Fruit fly (Drosophila melanogaster) whole organism, embryonic: ENCODE measurements around the gene CG11920.
A peak's percentile ranks its signal among the peaks of the same experiment; 100 is the strongest.

Experiments
- Atf3 ChIP-seq: fragments of 200-800 bp; sonication (Bioruptor generic); optimal IDR thresholded peaks from 3 replicates; lab custom pipeline; 2016; ENCODE audit warnings: missing biosample characterization, missing genetic modification characterization
- Awh ChIP-seq: fragments of 200-800 bp; sonication (Bioruptor generic); IDR thresholded peaks from 2 replicates; pipeline ENCODE4, ENCODE4 v1.3.6; 2022; ENCODE audit warnings: missing biosample characterization, missing genetic modification characterization
- B-H1 ChIP-seq: fragments of 200-800 bp; sonication (Bioruptor generic); IDR thresholded peaks from 3 replicates; pipeline ENCODE4 v1.3.6; 2022; ENCODE audit warnings: missing biosample characterization, missing genetic modification characterization
- CG10979 ChIP-seq: fragments of 200-800 bp; sonication (Bioruptor generic); optimal IDR thresholded peaks from 2 replicates; lab custom pipeline; 2018; ENCODE audit warnings: missing biosample characterization, mild to moderate bottlenecking, missing genetic modification characterization, moderate library complexity
- CG11398 ChIP-seq: fragments of 200-800 bp; sonication (Bioruptor generic); optimal IDR thresholded peaks from 2 replicates; lab custom pipeline; 2016; ENCODE audit warnings: missing biosample characterization, missing genetic modification characterization
- CG12155 ChIP-seq: fragments of 200-800 bp; sonication (Bioruptor generic); optimal IDR thresholded peaks from 3 replicates; lab custom pipeline; 2016; ENCODE audit warnings: missing biosample characterization, missing genetic modification characterization
- CG13123 ChIP-seq: fragments of 200-800 bp; sonication (Bioruptor generic); optimal IDR thresholded peaks from 2 replicates; lab custom pipeline; 2016; ENCODE audit warnings: missing biosample characterization, missing genetic modification characterization
- CG14441 ChIP-seq: fragments of 200-800 bp; sonication (Bioruptor generic); IDR thresholded peaks from 2 replicates; pipeline ENCODE4 v1.3.6; 2022; ENCODE audit warnings: missing biosample characterization, missing genetic modification characterization
- CG14710 ChIP-seq: fragments of 200-800 bp; sonication (Bioruptor generic); optimal IDR thresholded peaks from 3 replicates; lab custom pipeline; 2019; ENCODE audit warnings: missing biosample characterization, mild to moderate bottlenecking, missing genetic modification characterization, moderate library complexity
- CG15696 ChIP-seq: fragments of 200-800 bp; sonication (Bioruptor generic); optimal IDR thresholded peaks from 2 replicates; lab custom pipeline; 2019; ENCODE audit warnings: missing biosample characterization, mild to moderate bottlenecking, missing genetic modification characterization, moderate library complexity
- CG17385 ChIP-seq: fragments of 200-800 bp; sonication (Bioruptor generic); optimal IDR thresholded peaks from 3 replicates; lab custom pipeline; 2018; ENCODE audit warnings: missing biosample characterization, mild to moderate bottlenecking, missing genetic modification characterization
- CG17802 ChIP-seq: fragments of 200-800 bp; sonication (Bioruptor generic); optimal IDR thresholded peaks from 2 replicates; lab custom pipeline; 2018; ENCODE audit warnings: missing biosample characterization, mild to moderate bottlenecking, missing genetic modification characterization, moderate library complexity
- CG2116 ChIP-seq: fragments of 200-800 bp; sonication (Bioruptor generic); optimal IDR thresholded peaks from 3 replicates; lab custom pipeline; 2018; ENCODE audit warnings: missing biosample characterization, mild to moderate bottlenecking, missing genetic modification characterization
- CG2678 ChIP-seq: fragments of 200-800 bp; sonication (Bioruptor generic); optimal IDR thresholded peaks from 3 replicates; lab custom pipeline; 2019; ENCODE audit warnings: missing biosample characterization, mild to moderate bottlenecking, missing genetic modification characterization, moderate library complexity
- CG2889 ChIP-seq: fragments of 200-800 bp; sonication (Bioruptor generic); IDR thresholded peaks from 3 replicates; pipeline ENCODE4 v1.3.6; 2022; ENCODE audit warnings: missing biosample characterization, missing genetic modification characterization
- CG3995 ChIP-seq: fragments of 200-800 bp; sonication (Bioruptor generic); optimal IDR thresholded peaks from 3 replicates; lab custom pipeline; 2016; ENCODE audit warnings: missing biosample characterization, missing genetic modification characterization
- CG4730 ChIP-seq: fragments of 200-800 bp; sonication (Bioruptor generic); IDR thresholded peaks from 2 replicates; pipeline ENCODE4 v1.3.6; 2022; ENCODE audit warnings: missing biosample characterization, missing genetic modification characterization
- CG4820 ChIP-seq: fragments of 200-800 bp; sonication (Bioruptor generic); optimal IDR thresholded peaks from 3 replicates; lab custom pipeline; 2016; ENCODE audit warnings: missing biosample characterization, missing genetic modification characterization
- CG7372 ChIP-seq: fragments of 200-800 bp; sonication (Bioruptor generic); IDR thresholded peaks from 2 replicates; pipeline ENCODE4 v1.3.6; 2022; ENCODE audit warnings: missing biosample characterization, missing genetic modification characterization
- CG7556 ChIP-seq: fragments of 200-800 bp; sonication (Bioruptor generic); optimal IDR thresholded peaks from 2 replicates; lab custom pipeline; 2017; ENCODE audit warnings: missing biosample characterization, mild to moderate bottlenecking, missing genetic modification characterization
- CG7963 ChIP-seq: fragments of 200-800 bp; sonication (Bioruptor generic); IDR thresholded peaks from 3 replicates; pipeline ENCODE4 v1.3.6; 2022; ENCODE audit warnings: missing biosample characterization, missing genetic modification characterization; ENCODE audit not compliant: partially characterized antibody
- CG9876 ChIP-seq: fragments of 200-800 bp; sonication (Bioruptor generic); optimal IDR thresholded peaks from 2 replicates; lab custom pipeline; 2016; ENCODE audit warnings: missing biosample characterization, missing genetic modification characterization
- CG9932 ChIP-seq: fragments of 200-800 bp; sonication (Bioruptor generic); IDR thresholded peaks from 2 replicates; pipeline ENCODE4 v1.3.6; 2022; ENCODE audit warnings: missing biosample characterization, missing genetic modification characterization
- CkIIα-i1 ChIP-seq: fragments of 200-800 bp; sonication (Bioruptor generic); IDR thresholded peaks from 2 replicates; pipeline ENCODE4 v1.3.6; 2022; ENCODE audit warnings: missing biosample characterization, missing genetic modification characterization
- CrebB ChIP-seq: fragments of 200-800 bp; sonication (Bioruptor generic); optimal IDR thresholded peaks from 3 replicates; lab custom pipeline; 2018; ENCODE audit warnings: missing biosample characterization, mild to moderate bottlenecking, missing genetic modification characterization
- ERR ChIP-seq: fragments of 200-800 bp; sonication (Bioruptor generic); optimal IDR thresholded peaks from 2 replicates; lab custom pipeline; 2016; ENCODE audit warnings: missing biosample characterization, missing genetic modification characterization
- Eip74EF ChIP-seq, 2 experiments: fragments of 200-800 bp in 1 of 2; fragments of >200 bp in 1 of 2; sonication (Bioruptor generic) in 1 of 2; optimal IDR thresholded peaks; 2 replicates each; lab custom pipeline; 2017 to 2019; ENCODE audit warnings: missing biosample characterization in 2 of 2, missing genetic modification characterization in 2 of 2, mild to moderate bottlenecking in 1 of 2, moderate library complexity in 1 of 2
- Ets65A ChIP-seq: fragments of 200-800 bp; sonication (Bioruptor generic); peaks from one replicate; lab custom pipeline; 2016; ENCODE audit warnings: missing biosample characterization, missing genetic modification characterization
- Fer2 ChIP-seq: fragments of 200-800 bp; sonication (Bioruptor generic); optimal IDR thresholded peaks from 2 replicates; lab custom pipeline; 2018; ENCODE audit warnings: missing biosample characterization, mild to moderate bottlenecking, missing genetic modification characterization, moderate library complexity
- HLH3B ChIP-seq: fragments of 200-800 bp; sonication (Bioruptor generic); IDR thresholded peaks from 2 replicates; pipeline ENCODE4 v1.3.6; 2022; ENCODE audit warnings: missing biosample characterization, missing genetic modification characterization
- Hey ChIP-seq: fragments of 200-800 bp; sonication (Bioruptor generic); optimal IDR thresholded peaks from 3 replicates; lab custom pipeline; 2018; ENCODE audit warnings: missing biosample characterization, mild to moderate bottlenecking, missing genetic modification characterization
- Nf-YA ChIP-seq: fragments of 200-800 bp; sonication (Bioruptor generic); IDR thresholded peaks from 2 replicates; pipeline ENCODE4 v1.3.6; 2022; ENCODE audit warnings: missing biosample characterization, missing genetic modification characterization
- Oaz ChIP-seq: fragments of 200-800 bp; sonication (Bioruptor generic); IDR thresholded peaks from 2 replicates; pipeline ENCODE4 v1.3.6; 2022; ENCODE audit warnings: missing biosample characterization, missing genetic modification characterization
- Scr ChIP-seq: fragments of 200-800 bp; sonication (Bioruptor generic); IDR thresholded peaks from 2 replicates; pipeline ENCODE4 v1.3.6; 2022; ENCODE audit warnings: missing biosample characterization, missing genetic modification characterization; ENCODE audit not compliant: partially characterized antibody
- Taf1 ChIP-seq: fragments of 200-800 bp; sonication (Bioruptor generic); IDR thresholded peaks from 2 replicates; pipeline ENCODE4 v1.3.6; 2022; ENCODE audit warnings: missing biosample characterization, missing genetic modification characterization
- ash1 ChIP-seq: fragments of 200-800 bp; sonication (Bioruptor generic); optimal IDR thresholded peaks from 2 replicates; lab custom pipeline; 2018; ENCODE audit warnings: missing biosample characterization, mild to moderate bottlenecking, missing genetic modification characterization
- chinmo ChIP-seq: fragments of 200-800 bp; sonication (Bioruptor generic); IDR thresholded peaks from 4 replicates; pipeline ENCODE4 v1.3.6; 2022; ENCODE audit warnings: missing biosample characterization, missing genetic modification characterization; ENCODE audit not compliant: partially characterized antibody
- crol ChIP-seq: fragments of 200-800 bp; sonication (Bioruptor generic); IDR thresholded peaks from 2 replicates; pipeline ENCODE4 v1.3.6; 2022; ENCODE audit warnings: missing biosample characterization, missing genetic modification characterization
- cwo ChIP-seq: fragments of 200-800 bp; sonication (Bioruptor generic); optimal IDR thresholded peaks from 3 replicates; lab custom pipeline; 2017; ENCODE audit warnings: missing biosample characterization, missing genetic modification characterization, mild to moderate bottlenecking, moderate library complexity, missing genetic modification reagents
- dati ChIP-seq: fragments of 200-800 bp; sonication (Bioruptor generic); IDR thresholded peaks from 2 replicates; pipeline ENCODE4 v1.3.6; 2022; ENCODE audit warnings: missing biosample characterization, missing genetic modification characterization
- dmrt11E ChIP-seq: fragments of 200-800 bp; sonication (Bioruptor generic); optimal IDR thresholded peaks from 3 replicates; lab custom pipeline; 2018; ENCODE audit warnings: missing biosample characterization, mild to moderate bottlenecking, missing genetic modification characterization, moderate library complexity
- gem ChIP-seq: fragments of 200-800 bp; sonication (Bioruptor generic); optimal IDR thresholded peaks from 2 replicates; lab custom pipeline; 2019; ENCODE audit warnings: missing biosample characterization, mild to moderate bottlenecking, missing genetic modification characterization, moderate library complexity
- gsb ChIP-seq: fragments of 200-800 bp; sonication (Bioruptor generic); IDR thresholded peaks from 2 replicates; pipeline ENCODE4 v1.3.6; 2022; ENCODE audit warnings: missing biosample characterization, missing genetic modification characterization
- jumu ChIP-seq: fragments of 200-800 bp; sonication (Bioruptor generic); optimal IDR thresholded peaks from 3 replicates; lab custom pipeline; 2016; ENCODE audit warnings: missing biosample characterization, missing genetic modification characterization
- lola ChIP-seq, 3 experiments: fragments of >200 bp in 2 of 3; fragments of 200-800 bp in 1 of 3; sonication (Bioruptor generic) in 1 of 3; optimal IDR thresholded peaks; 2 replicates each; lab custom pipeline; 2017 to 2019; ENCODE audit warnings: missing biosample characterization in 3 of 3, missing genetic modification characterization in 3 of 3, mild to moderate bottlenecking in 1 of 3, moderate library complexity in 1 of 3
- odd ChIP-seq: fragments of 200-800 bp; sonication (Bioruptor generic); optimal IDR thresholded peaks from 2 replicates; lab custom pipeline; 2017; ENCODE audit warnings: missing biosample characterization, mild to moderate bottlenecking, missing genetic modification characterization
- pfk ChIP-seq: fragments of 200-800 bp; sonication (Bioruptor generic); optimal IDR thresholded peaks from 2 replicates; lab custom pipeline; 2018; ENCODE audit warnings: missing biosample characterization, mild to moderate bottlenecking, missing genetic modification characterization, moderate library complexity
- pum ChIP-seq: fragments of 200-800 bp; sonication (Bioruptor generic); optimal IDR thresholded peaks from 2 replicates; lab custom pipeline; 2016; ENCODE audit warnings: missing biosample characterization, missing genetic modification characterization
- slou ChIP-seq: fragments of 200-800 bp; sonication (Bioruptor generic); optimal IDR thresholded peaks from 3 replicates; lab custom pipeline; 2016; ENCODE audit warnings: missing biosample characterization, missing genetic modification characterization
- ttk ChIP-seq: fragments of 200-800 bp; sonication (Bioruptor generic); IDR thresholded peaks from 2 replicates; pipeline ENCODE4 v2.1.2; 2022; ENCODE audit warnings: missing biosample characterization, missing genetic modification characterization
- usp ChIP-seq: fragments of >200 bp; optimal IDR thresholded peaks from 2 replicates; lab custom pipeline; 2017; ENCODE audit warnings: missing biosample characterization, missing genetic modification characterization
- zfh1 ChIP-seq: fragments of 200-800 bp; sonication (Bioruptor generic); IDR thresholded peaks from 3 replicates; pipeline ENCODE4 v1.3.6; 2022; ENCODE audit warnings: missing biosample characterization, missing genetic modification characterization

Gene CG11920

DNA sequence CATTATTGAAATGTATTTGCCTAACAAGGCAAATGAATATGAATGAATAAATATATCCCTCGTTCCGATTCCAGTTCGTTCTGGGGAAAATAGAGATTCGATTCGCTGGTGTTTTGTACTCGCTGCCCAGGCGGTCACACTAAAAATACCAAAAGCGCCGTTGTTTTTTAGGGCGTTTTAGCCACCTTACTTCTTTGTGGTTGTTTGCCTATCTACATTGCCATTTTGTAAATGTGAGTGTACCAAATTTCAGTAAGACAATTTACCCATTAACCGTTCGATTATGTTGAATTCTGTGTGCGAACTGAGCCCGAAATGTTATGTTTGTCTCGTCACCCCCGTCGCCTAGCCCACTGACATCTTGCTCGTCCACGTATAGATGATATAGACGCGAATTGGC lies 22.8 kb downstream of the CG11920 start, which contains the start of the genes CG33095 and CG33096 (continued):
- TF ChIP-seq B-H1 (GFP tag; lab: Robert Waterston, UW) (no peak), CG17802 (tag; lab: Kevin White, UChicago) (no peak), Eip74EF (GFP tag; optimal IDR thresholded peaks at IDR 0.05; lab: Kevin White, UChicago) (no peak), jumu (GFP tag; lab: Kevin White, UChicago) (no peak), CrebB (tag; lab: Kevin White, UChicago) (no peak), pfk (GFP tag; lab: Kevin White, UChicago) (peak; percentile 69), Awh (no peak), Atf3 (GFP tag; lab: Kevin White, UChicago) (no peak), CG2678 (tag; lab: Kevin White, UChicago) (no peak), ash1 (GFP tag; lab: Kevin White, UChicago) (no peak), CG9876 (GFP tag; lab: Kevin White, UChicago) (no peak), Taf1 (no peak), CG11398 (GFP tag; lab: Kevin White, UChicago) (no peak), CG7372 (no peak), Scr (no peak), CG10979 (tag; lab: Kevin White, UChicago) (no peak), dati (GFP tag; lab: Robert Waterston, UW) (no peak), CG9932 (GFP tag; lab: Robert Waterston, UW) (no peak), slou (GFP tag; lab: Kevin White, UChicago) (no peak), CkIIα-i1 (GFP tag; lab: Robert Waterston, UW) (no peak), CG17385 (no peak), zfh1 (GFP tag; lab: Robert Waterston, UW) (no peak), cwo (GFP tag; lab: Kevin White, UChicago) (no peak), ttk (GFP tag; lab: Robert Waterston, UW) (no peak), CG12155 (GFP tag; lab: Kevin White, UChicago) (no peak), CG7963 (GFP tag; lab: Robert Waterston, UW) (no peak), gem (tag; lab: Kevin White, UChicago) (no peak), dmrt11E (no peak), CG13123 (GFP tag; lab: Kevin White, UChicago) (no peak), CG3995 (GFP tag; lab: Kevin White, UChicago) (peak; percentile 11), lola (GFP tag; optimal IDR thresholded peaks at IDR 0.05; lab: Kevin White, UChicago) (no peak), pum (GFP tag; lab: Kevin White, UChicago) (no peak), CG4730 (GFP tag; lab: Robert Waterston, UW) (no peak), crol (GFP tag; lab: Robert Waterston, UW) (no peak), Ets65A (peak; percentile 86), gsb (GFP tag; lab: Robert Waterston, UW) (no peak), Fer2 (no peak), CG7556 (GFP tag; lab: Kevin White, UChicago) (no peak), usp (GFP tag; lab: Kevin White, UChicago) (no peak), CG14441 (GFP tag; lab: Robert Waterston, UW) (no peak), Oaz (GFP tag; lab: Robert Waterston, UW) (no peak), chinmo (GFP tag; lab: Robert Waterston, UW) (0 out of 4 replicates have a peak, but pooled peaks have one; percentile 38), HLH3B (GFP tag; lab: Robert Waterston, UW) (no peak), CG14710 (no peak), CG4820 (no peak), odd (no peak), ERR (GFP tag; lab: Kevin White, UChicago) (no peak), Hey (tag; lab: Kevin White, UChicago) (no peak), CG2889 (GFP tag; lab: Robert Waterston, UW) (no peak), CG15696 (tag; lab: Kevin White, UChicago) (no peak), Nf-YA (no peak), CG2116 (GFP tag; lab: Kevin White, UChicago) (peak; percentile 8)
